Worm (Caenorhabditis elegans): Measurements from ENCODE around the gene adm-2.

- TF ChIP-seq tab-1 (GFP tag; IDR thresholded peaks at IDR 0.05) (no peak), flt-1 (GFP tag; IDR thresholded peaks at IDR 0.05) (no peak), ztf-29 (GFP tag; IDR thresholded peaks at IDR 0.05) (no peak), cog-1 (tag; optimal IDR thresholded peaks at IDR 0.05) (no peak)
These were observed 36.6 kb downstream of the adm-2 start, which contains the start of gene K11E4.6 for ce11 chrX:13724364-13724763.

Measured in whole organism, midembryonic.